Fruit fly (Drosophila melanogaster): ENCODE data around the gene Fie.

DNA sequence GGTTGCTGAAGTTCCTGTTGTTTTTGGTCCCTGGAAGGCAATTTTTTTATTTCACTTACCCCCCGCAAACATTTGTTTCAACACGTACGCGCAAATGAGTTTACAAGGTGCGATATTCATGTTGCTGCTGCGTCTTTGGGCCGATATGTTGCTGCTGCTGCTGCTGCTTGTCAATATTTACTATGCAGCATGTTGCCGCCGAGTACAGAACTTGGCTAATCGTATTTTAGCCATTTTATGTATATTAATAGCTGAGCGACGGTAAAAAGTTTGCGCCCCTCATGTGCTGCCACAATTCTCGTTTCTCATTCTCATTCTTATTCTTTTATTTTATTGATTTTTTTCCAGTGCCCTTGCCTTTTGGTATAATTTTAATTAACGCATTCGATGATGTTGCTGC lies 25.9 kb upstream of the Fie start:
- no peak for TF ChIP-seq pan (optimal IDR thresholded peaks at IDR 0.05)
- no peak for TF ChIP-seq usp (GFP tag; optimal IDR thresholded peaks at IDR 0.05)
- no peak for TF ChIP-seq N (GFP tag; optimal IDR thresholded peaks at IDR 0.05)
- TF ChIP-seq CG32264 (GFP tag; optimal IDR thresholded peaks at IDR 0.05): no peak
- TF ChIP-seq h (GFP tag; optimal IDR thresholded peaks at IDR 0.05): no peak
- TF ChIP-seq dl (GFP tag; optimal IDR thresholded peaks at IDR 0.05; ENCODE audit: insufficient read depth in 1 of 2, partially characterized antibody in 2 of 2): no peak
- TF ChIP-seq woc (GFP tag; optimal IDR thresholded peaks at IDR 0.05): no peak
- TF ChIP-seq psq (GFP tag; optimal IDR thresholded peaks at IDR 0.05): no peak
